Worm (Caenorhabditis elegans): ENCODE results near the gene Y49F6C.7.

Y49F6C.7 gene

ce11 chrII:3373875-3374274 is 5.9 kb upstream of the Y49F6C.7 start:
- TF ChIP-seq W03F9.2 (tag; optimal IDR thresholded peaks at IDR 0.05) (no peak), dao-5 (tag; optimal IDR thresholded peaks at IDR 0.05) (no peak), him-1 (tag; optimal IDR thresholded peaks at IDR 0.05) (no peak)

- TF ChIP-seq W03F9.2 (tag; optimal IDR thresholded peaks at IDR 0.05), result no peak
- TF ChIP-seq him-1 (tag; optimal IDR thresholded peaks at IDR 0.05), result no peak
- TF ChIP-seq dao-5 (tag; optimal IDR thresholded peaks at IDR 0.05), result no peak
Observed at ce11 chrII:3371010-3371409, 3.0 kb upstream of the Y49F6C.7 start, which contains the start of gene bath-23. Gene bath-23 (plus strand): TSS chrII:3371310.

DNA sequence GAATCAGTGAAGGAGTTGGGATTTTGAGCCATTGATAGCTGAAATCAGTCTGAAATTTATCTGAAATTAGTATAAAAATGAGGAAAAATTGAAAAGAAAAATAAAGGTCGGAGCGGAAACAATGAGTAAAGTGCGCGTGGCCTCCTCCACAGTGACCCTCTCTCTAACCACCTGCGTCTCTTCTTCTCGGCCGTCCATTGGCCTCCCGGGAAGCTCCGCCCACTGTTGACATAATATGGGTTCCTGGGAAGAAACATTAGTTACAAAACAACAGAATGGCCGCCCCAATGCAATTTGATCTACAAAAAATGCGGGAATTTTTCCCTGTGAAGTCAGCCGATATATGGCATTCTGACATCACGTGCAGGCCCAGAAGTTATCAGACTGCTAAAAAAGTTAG is 2.1 kb upstream of the Y49F6C.7 start, which contains the start of gene Y49F6C.8:
Gene Y49F6C.8, minus strand, starts transcription at position 51 of the 400 bp plus-strand sequence.
- TF ChIP-seq him-1 (tag; optimal IDR thresholded peaks at IDR 0.05), result no peak
- TF ChIP-seq W03F9.2 (tag; optimal IDR thresholded peaks at IDR 0.05), result no peak
- TF ChIP-seq dao-5 (tag; optimal IDR thresholded peaks at IDR 0.05), result no peak

- no peak for TF ChIP-seq dao-5 (tag; optimal IDR thresholded peaks at IDR 0.05)
Observed at ce11 chrII:3367100-3367499, 897 bp downstream of the Y49F6C.7 start, which contains the start of gene Y49F6C.6. Gene Y49F6C.6 (minus strand): TSS chrII:3367200.

- TF ChIP-seq dao-5 (tag; optimal IDR thresholded peaks at IDR 0.05) (no peak), W03F9.2 (tag; optimal IDR thresholded peaks at IDR 0.05) (no peak), him-1 (tag; optimal IDR thresholded peaks at IDR 0.05) (no peak)
Observed at ce11 chrII:3358834-3359233, 9.2 kb downstream of the Y49F6C.7 start, which contains the start of the genes lido-14 and bath-27. Gene lido-14 (plus strand): TSS chrII:3359134. Gene bath-27 (plus strand): TSS chrII:3359139.

DNA sequence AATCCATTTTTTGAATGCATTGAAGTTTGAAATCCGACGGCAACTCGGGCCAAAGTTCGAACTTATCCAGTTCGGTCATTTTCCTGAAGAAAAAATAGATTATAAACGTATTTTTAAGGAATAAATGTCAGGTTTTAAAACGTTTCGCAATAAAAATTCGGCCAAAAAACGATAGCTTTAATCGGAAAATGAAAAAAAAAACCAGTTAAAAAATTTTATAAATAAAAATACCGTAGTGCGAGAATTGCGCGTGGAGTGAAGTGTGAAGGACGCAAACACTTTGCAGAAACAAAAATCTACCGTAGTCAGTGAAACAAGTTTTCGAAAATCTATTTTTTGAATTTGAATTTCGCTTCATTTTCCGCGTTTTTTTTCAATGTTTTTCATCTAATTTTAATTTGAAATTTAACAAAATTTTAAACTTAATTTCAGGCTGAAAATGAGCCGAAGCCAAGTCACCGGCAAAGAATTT is 18.1 kb downstream of the Y49F6C.7 start, which contains the start of gene F14D2.8:
Gene F14D2.8, minus strand, starts transcription at position 51 of the 472 bp plus-strand sequence.
- no peak for TF ChIP-seq dao-5 (tag; optimal IDR thresholded peaks at IDR 0.05)
- no peak for TF ChIP-seq him-1 (tag; optimal IDR thresholded peaks at IDR 0.05)
- no peak for TF ChIP-seq W03F9.2 (tag; optimal IDR thresholded peaks at IDR 0.05)

- TF ChIP-seq him-1 (tag; optimal IDR thresholded peaks at IDR 0.05), result no peak
- no peak for TF ChIP-seq dao-5 (tag; optimal IDR thresholded peaks at IDR 0.05)
- no peak for TF ChIP-seq W03F9.2 (tag; optimal IDR thresholded peaks at IDR 0.05)
Observed at ce11 chrII:3347940-3348610, 19.9 kb downstream of the Y49F6C.7 start, which contains the start of the genes F14D2.14 and bath-29. Gene F14D2.14 (minus strand): TSS chrII:3347990. Gene bath-29 (plus strand): TSS chrII:3348560.

DNA sequence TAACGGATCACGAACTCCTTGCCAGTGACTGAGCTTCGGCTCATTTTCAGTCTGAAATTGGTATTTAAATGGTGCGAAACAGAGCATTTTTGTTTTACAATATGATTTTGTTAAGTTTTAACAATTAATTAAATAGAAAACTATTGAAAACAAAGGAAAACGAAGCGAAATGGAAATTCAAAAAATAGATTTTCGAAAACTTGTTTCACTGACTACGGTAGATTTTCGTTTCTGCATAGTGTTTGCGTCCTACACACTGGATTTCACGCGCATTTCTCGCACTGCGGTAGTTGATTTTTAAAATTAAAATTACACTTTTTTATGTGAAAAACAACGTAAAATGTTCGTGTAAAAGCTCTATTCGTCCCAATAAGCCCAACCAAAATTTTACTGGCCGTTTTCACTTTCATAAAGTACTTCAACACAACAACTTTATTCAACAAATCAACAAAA is 21.6 kb downstream of the Y49F6C.7 start, which contains the start of gene bath-30:
Gene bath-30, minus strand, starts transcription at position 51 of the 453 bp plus-strand sequence.
- TF ChIP-seq dao-5 (tag; optimal IDR thresholded peaks at IDR 0.05) (no peak), him-1 (tag; optimal IDR thresholded peaks at IDR 0.05) (no peak), W03F9.2 (tag; optimal IDR thresholded peaks at IDR 0.05) (no peak)

- no peak for TF ChIP-seq dao-5 (tag; optimal IDR thresholded peaks at IDR 0.05)
Observed at ce11 chrII:3344917-3345316, 23.1 kb downstream of the Y49F6C.7 start, which contains the start of gene bath-28. Gene bath-28 (minus strand): TSS chrII:3344967.

ce11 chrII:3343714-3344113 is 24.3 kb downstream of the Y49F6C.7 start, which contains the start of gene F14D2.15:
Gene F14D2.15 (minus strand): TSS chrII:3343814.
- no peak for TF ChIP-seq W03F9.2 (tag; optimal IDR thresholded peaks at IDR 0.05)

DNA sequence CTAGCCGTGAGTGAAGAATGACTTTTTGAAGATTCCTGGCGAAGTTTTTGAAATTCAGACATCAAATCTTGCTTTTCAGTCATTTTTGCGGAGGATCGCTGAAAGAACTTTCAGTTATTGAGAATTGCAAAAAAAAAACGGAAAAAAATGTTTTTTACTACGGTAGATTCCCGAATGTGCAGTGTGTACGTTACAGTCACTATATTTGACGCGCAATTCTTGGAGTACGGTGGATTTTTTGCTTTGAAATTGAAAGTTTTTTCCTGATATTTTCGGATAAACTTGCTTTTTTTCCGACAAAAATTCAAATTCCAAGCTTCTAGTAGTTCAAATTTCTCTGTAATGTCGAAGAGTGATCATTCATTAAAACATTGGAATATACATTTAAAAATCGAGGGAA is 26.0 kb downstream of the Y49F6C.7 start, which contains the start of gene F14D2.11:
Gene F14D2.11, minus strand, starts transcription at position 101 of the 400 bp plus-strand sequence.
- no peak for TF ChIP-seq dao-5 (tag; optimal IDR thresholded peaks at IDR 0.05)
- TF ChIP-seq him-1 (tag; optimal IDR thresholded peaks at IDR 0.05), result no peak
- TF ChIP-seq W03F9.2 (tag; optimal IDR thresholded peaks at IDR 0.05), result no peak

DNA sequence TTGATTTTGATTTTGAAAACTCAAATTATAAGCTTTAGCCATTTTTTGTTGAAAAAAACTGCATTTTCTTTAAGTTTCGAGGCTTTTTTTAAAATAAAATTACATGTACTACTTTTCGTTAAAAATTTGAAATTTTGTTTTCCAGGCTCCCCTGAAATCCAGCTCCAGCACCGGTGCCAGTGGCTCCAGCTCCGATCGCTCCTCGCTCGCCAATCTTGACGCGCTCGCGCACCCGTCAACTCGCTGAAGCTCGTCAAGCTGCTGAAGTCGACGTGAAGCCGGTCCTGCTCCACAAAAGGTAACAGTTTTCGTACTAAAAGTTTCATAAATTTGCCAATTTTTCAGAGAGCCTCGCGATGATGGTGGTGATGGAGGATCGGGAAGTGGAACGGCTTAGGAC is 27.2 kb downstream of the Y49F6C.7 start:
- no peak for TF ChIP-seq dao-5 (tag; optimal IDR thresholded peaks at IDR 0.05)
- no peak for TF ChIP-seq W03F9.2 (tag; optimal IDR thresholded peaks at IDR 0.05)
- no peak for TF ChIP-seq him-1 (tag; optimal IDR thresholded peaks at IDR 0.05)

ce11 chrII:3340251-3340650 is 27.7 kb downstream of the Y49F6C.7 start, which contains the start of gene F14D2.5:
Gene F14D2.5 (plus strand): TSS chrII:3340551.
- TF ChIP-seq dao-5 (tag; optimal IDR thresholded peaks at IDR 0.05) (no peak), him-1 (tag; optimal IDR thresholded peaks at IDR 0.05) (no peak), W03F9.2 (tag; optimal IDR thresholded peaks at IDR 0.05) (no peak)

- TF ChIP-seq W03F9.2 (tag; optimal IDR thresholded peaks at IDR 0.05) (no peak), dao-5 (tag; optimal IDR thresholded peaks at IDR 0.05) (no peak), him-1 (tag; optimal IDR thresholded peaks at IDR 0.05) (no peak)
Observed at ce11 chrII:3338556-3338955, 29.4 kb downstream of the Y49F6C.7 start, which contains the start of gene F14D2.7. Gene F14D2.7 (minus strand): TSS chrII:3338656.
